Worm (Caenorhabditis elegans) whole organism, L1 larva: ENCODE measurements around the gene F26A1.7.

Source experiments
- ceh-63 ChIP-seq: fragments of 200-800 bp; sonication (Bioruptor generic); optimal IDR thresholded peaks from 2 replicates; lab custom pipeline; 2018; ENCODE audit warnings: mild to moderate bottlenecking, missing genetic modification characterization, missing compliant biosample characterization
- fkh-4 ChIP-seq: sonication (generic microtip); optimal IDR thresholded peaks from 2 replicates; lab custom pipeline; 2016; ENCODE audit warnings: missing compliant biosample characterization, missing genetic modification characterization, borderline replicate concordance
- nhr-19 ChIP-seq: fragments of 200-800 bp; sonication (Bioruptor generic); conservative IDR thresholded peaks from 2 replicates; pipeline ENCODE4 v1.3.6; 2022; ENCODE audit warnings: missing genetic modification characterization, missing compliant biosample characterization
- nhr-85 ChIP-seq: sonication (generic microtip); peaks from one replicate; lab custom pipeline; 2016; ENCODE audit warnings: missing genetic modification characterization, inconsistent platforms, missing compliant biosample characterization
- nhr-90 ChIP-seq: sonication (generic microtip); optimal IDR thresholded peaks from 2 replicates; lab custom pipeline; 2016; ENCODE audit warnings: mild to moderate bottlenecking, missing genetic modification characterization, missing compliant biosample characterization; ENCODE audit not compliant: poor library complexity
- tbx-2 ChIP-seq: sonication (generic microtip); optimal IDR thresholded peaks from 2 replicates; lab custom pipeline; 2016; ENCODE audit warnings: missing genetic modification characterization, missing compliant biosample characterization
- unc-30 ChIP-seq: sonication (generic microtip); optimal IDR thresholded peaks from 2 replicates; lab custom pipeline; 2017; ENCODE audit warnings: missing biosample characterization, missing genetic modification characterization
- zag-1 ChIP-seq: fragments of 150-350 bp; optimal IDR thresholded peaks from 2 replicates; lab custom pipeline; 2014; ENCODE audit warnings: missing biosample characterization, missing genetic modification characterization

- TF ChIP-seq nhr-90 (tag; lab: Kevin White, UChicago) (no peak), tbx-2 (tag; lab: Kevin White, UChicago) (no peak), nhr-85 (tag; lab: Kevin White, UChicago) (no peak), ceh-63 (GFP tag; lab: Kevin White, UChicago) (no peak), unc-30 (no peak), fkh-4 (no peak), nhr-19 (GFP tag; lab: Robert Waterston, UW) (no peak), zag-1 (tag; lab: Kevin White, UChicago) (no peak)
These were observed 32.3 kb upstream of the F26A1.7 start, which contains the start of gene ced-4 for ce11 chrIII:4852025-4852424.
